Worm (Caenorhabditis elegans) whole organism, young adult: ENCODE measurements around the gene gtl-1.

Source experiments
- F22D6.2 ChIP-seq: sonication (generic microtip); optimal IDR thresholded peaks from 2 replicates; lab custom pipeline; 2016; ENCODE audit warnings: mild to moderate bottlenecking, missing genetic modification characterization, missing compliant biosample characterization
- bed-2 ChIP-seq: fragments of 200-800 bp; sonication (Bioruptor generic); IDR thresholded peaks from 2 replicates; pipeline ENCODE4 v1.3.6; 2022; ENCODE audit warnings: missing genetic modification reagents, missing genetic modification characterization, missing compliant biosample characterization
- egl-18 ChIP-seq: fragments of 200-800 bp; sonication (Bioruptor generic); IDR thresholded peaks from 2 replicates; pipeline ENCODE4 v1.3.6; 2022; ENCODE audit warnings: missing genetic modification reagents, missing genetic modification characterization, missing compliant biosample characterization
- ets-4 ChIP-seq: fragments of 200-800 bp; sonication (Bioruptor generic); optimal IDR thresholded peaks from 2 replicates; lab custom pipeline; 2018; ENCODE audit warnings: mild to moderate bottlenecking, missing genetic modification characterization, missing compliant biosample characterization
- hmg-1.2 ChIP-seq: fragments of 200-800 bp; sonication (Bioruptor generic); IDR thresholded peaks from 2 replicates; pipeline ENCODE4 v1.3.6; 2022; ENCODE audit warnings: missing genetic modification reagents, missing genetic modification characterization, missing compliant biosample characterization
- lsy-27 ChIP-seq: sonication (generic microtip); optimal IDR thresholded peaks from 2 replicates; lab custom pipeline; 2017; ENCODE audit warnings: missing genetic modification characterization, mild to moderate bottlenecking, missing compliant biosample characterization, antibody characterized with exemption, missing genotype, borderline replicate concordance; ENCODE audit not compliant: insufficient read depth
- nfya-2 ChIP-seq: fragments of 200-800 bp; sonication (Bioruptor generic); IDR thresholded peaks from 2 replicates; pipeline ENCODE4 v1.3.6; 2022; ENCODE audit warnings: missing genetic modification reagents, missing genetic modification characterization, missing compliant biosample characterization
- nhr-27 ChIP-seq: fragments of 200-800 bp; sonication (Bioruptor generic); optimal IDR thresholded peaks from 2 replicates; lab custom pipeline; 2018; ENCODE audit warnings: mild to moderate bottlenecking, missing genetic modification characterization, moderate library complexity, missing compliant biosample characterization
- snpc-3.4 ChIP-seq: sonication (generic microtip); optimal IDR thresholded peaks from 2 replicates; lab custom pipeline; 2017; ENCODE audit warnings: missing genetic modification characterization, mild to moderate bottlenecking, missing compliant biosample characterization, antibody characterized with exemption, moderate library complexity, missing genotype, missing genetic modification reagents
- zim-3 ChIP-seq: sonication (generic microtip); optimal IDR thresholded peaks from 2 replicates; lab custom pipeline; 2017; ENCODE audit warnings: mild to moderate bottlenecking, missing genetic modification characterization, moderate library complexity, missing compliant biosample characterization

- TF ChIP-seq snpc-3.4 (tag; lab: Kevin White, UChicago), result no peak
- TF ChIP-seq zim-3 (tag; lab: Kevin White, UChicago), result no peak
- no peak for TF ChIP-seq egl-18 (GFP tag; lab: Robert Waterston, UW)
- no peak for TF ChIP-seq F22D6.2 (tag; lab: Kevin White, UChicago)
- TF ChIP-seq lsy-27 (tag; lab: Kevin White, UChicago), result no peak
- TF ChIP-seq bed-2 (GFP tag; lab: Robert Waterston, UW), result no peak
- TF ChIP-seq nhr-27 (tag; lab: Kevin White, UChicago), result no peak
- no peak for TF ChIP-seq ets-4 (GFP tag; lab: Kevin White, UChicago)
- TF ChIP-seq nfya-2 (GFP tag; lab: Robert Waterston, UW), result no peak
- TF ChIP-seq hmg-1.2, result no peak
These were observed 10.1 kb upstream of the gtl-1 start for ce11 chrIV:11269483-11269882.
